Worm (Caenorhabditis elegans) whole organism, late embryonic: Measurements from ENCODE around the gene F36H5.17.

ENCODE experiments used
- F13H6.1 ChIP-seq: sonication (generic microtip); optimal IDR thresholded peaks from 2 replicates; lab custom pipeline; 2016; ENCODE audit warnings: missing genetic modification characterization, missing compliant biosample characterization
- ahr-1 ChIP-seq: sonication (generic microtip); optimal IDR thresholded peaks from 2 replicates; lab custom pipeline; 2016; ENCODE audit warnings: missing genetic modification characterization, missing compliant biosample characterization
- ceh-14 ChIP-seq: sonication (generic microtip); optimal IDR thresholded peaks from 2 replicates; lab custom pipeline; 2016; ENCODE audit warnings: missing genotype, missing genetic modification characterization, missing compliant biosample characterization
- ceh-19 ChIP-seq: fragments of 200-800 bp; sonication (Bioruptor generic); optimal IDR thresholded peaks from 2 replicates; lab custom pipeline; 2018; ENCODE audit warnings: mild to moderate bottlenecking, missing genetic modification characterization, missing compliant biosample characterization
- ceh-2 ChIP-seq: sonication (generic microtip); optimal IDR thresholded peaks from 2 replicates; lab custom pipeline; 2016; ENCODE audit warnings: missing genotype, missing genetic modification characterization, missing compliant biosample characterization
- ceh-34 ChIP-seq: sonication (generic microtip); optimal IDR thresholded peaks from 2 replicates; lab custom pipeline; 2016; ENCODE audit warnings: mild to moderate bottlenecking, missing genetic modification characterization, missing compliant biosample characterization
- ceh-45 ChIP-seq: fragments of 200-800 bp; sonication (Bioruptor generic); IDR thresholded peaks from 2 replicates; pipeline ENCODE4 v1.3.6; 2022; ENCODE audit warnings: missing genetic modification reagents, missing genetic modification characterization, missing compliant biosample characterization
- che-1 ChIP-seq: sonication (generic microtip); optimal IDR thresholded peaks from 2 replicates; lab custom pipeline; 2016; ENCODE audit warnings: mild to moderate bottlenecking, missing genetic modification characterization, missing compliant biosample characterization
- dmd-4 ChIP-seq: sonication (generic microtip); optimal IDR thresholded peaks from 2 replicates; lab custom pipeline; 2016; ENCODE audit warnings: borderline replicate concordance, missing genetic modification characterization, missing compliant biosample characterization
- elt-2 ChIP-seq: sonication (generic microtip); optimal IDR thresholded peaks from 2 replicates; lab custom pipeline; 2016; ENCODE audit warnings: missing genetic modification reagents, missing genetic modification characterization, missing compliant biosample characterization
- eyg-1 ChIP-seq: sonication (generic microtip); optimal IDR thresholded peaks from 2 replicates; lab custom pipeline; 2016; ENCODE audit warnings: missing genotype, missing genetic modification characterization, missing compliant biosample characterization
- fax-1 ChIP-seq: sonication (generic microtip); optimal IDR thresholded peaks from 2 replicates; lab custom pipeline; 2016; ENCODE audit warnings: missing genotype, missing genetic modification characterization, missing compliant biosample characterization
- fkh-10 ChIP-seq: fragments of 150-350 bp; optimal IDR thresholded peaks from 2 replicates; lab custom pipeline; 2014; ENCODE audit warnings: missing biosample characterization, missing genetic modification reagents, missing genetic modification characterization
- fkh-6 ChIP-seq: sonication (generic microtip); optimal IDR thresholded peaks from 2 replicates; lab custom pipeline; 2016; ENCODE audit warnings: missing genetic modification characterization, missing compliant biosample characterization
- hlh-13 ChIP-seq: fragments of 200-800 bp; sonication (Bioruptor generic); optimal IDR thresholded peaks from 2 replicates; lab custom pipeline; 2018; ENCODE audit warnings: mild to moderate bottlenecking, missing genetic modification characterization, missing compliant biosample characterization
- hlh-30 ChIP-seq: sonication (generic microtip); optimal IDR thresholded peaks from 2 replicates; lab custom pipeline; 2017; ENCODE audit warnings: antibody characterized with exemption, missing genetic modification characterization, missing compliant biosample characterization; ENCODE audit not compliant: insufficient read depth
- hlh-6 ChIP-seq: sonication (generic microtip); optimal IDR thresholded peaks from 2 replicates; lab custom pipeline; 2016; ENCODE audit warnings: missing genotype, missing genetic modification characterization, missing compliant biosample characterization
- hlh-8 ChIP-seq: sonication (generic microtip); optimal IDR thresholded peaks from 2 replicates; lab custom pipeline; 2016; ENCODE audit warnings: missing genotype, missing genetic modification characterization, missing compliant biosample characterization
- lim-6 ChIP-seq: sonication (generic microtip); optimal IDR thresholded peaks from 2 replicates; lab custom pipeline; 2016; ENCODE audit warnings: missing genetic modification characterization, missing compliant biosample characterization
- lin-11 ChIP-seq: fragments of 200-800 bp; sonication (Bioruptor generic); optimal IDR thresholded peaks from 2 replicates; lab custom pipeline; 2018; ENCODE audit warnings: mild to moderate bottlenecking, missing genetic modification characterization, missing compliant biosample characterization
- nhr-11 ChIP-seq: fragments of 150-350 bp; optimal IDR thresholded peaks from 2 replicates; lab custom pipeline; 2014; ENCODE audit warnings: missing biosample characterization, missing genetic modification characterization
- pax-1 ChIP-seq: fragments of 150-350 bp; optimal IDR thresholded peaks from 2 replicates; lab custom pipeline; 2014; ENCODE audit warnings: missing biosample characterization, missing genetic modification characterization
- pha-4 ChIP-seq: fragments of 150-350 bp; optimal IDR thresholded peaks from 2 replicates; lab custom pipeline; 2018; ENCODE audit warnings: missing biosample characterization, missing genetic modification reagents, missing genetic modification characterization
- rnt-1 ChIP-seq: sonication (generic microtip); optimal IDR thresholded peaks from 2 replicates; lab custom pipeline; 2016; ENCODE audit warnings: missing genetic modification characterization, missing compliant biosample characterization
- sdc-2 ChIP-seq: sonication (generic microtip); optimal IDR thresholded peaks from 2 replicates; lab custom pipeline; 2016; ENCODE audit warnings: missing genotype, missing genetic modification characterization, missing compliant biosample characterization
- sox-2 ChIP-seq: fragments of 200-800 bp; sonication (Bioruptor generic); IDR thresholded peaks from 2 replicates; pipeline ENCODE4 v1.3.6; 2022; ENCODE audit warnings: missing genetic modification reagents, missing genetic modification characterization, missing compliant biosample characterization
- syd-9 ChIP-seq: sonication (generic microtip); optimal IDR thresholded peaks from 2 replicates; lab custom pipeline; 2016; ENCODE audit warnings: mild to moderate bottlenecking, missing genetic modification characterization, moderate library complexity, missing compliant biosample characterization
- ttx-3 ChIP-seq: sonication (generic microtip); optimal IDR thresholded peaks from 2 replicates; lab custom pipeline; 2016; ENCODE audit warnings: missing genetic modification reagents, missing genetic modification characterization, missing compliant biosample characterization
- unc-55 ChIP-seq: sonication (generic microtip); optimal IDR thresholded peaks from 2 replicates; lab custom pipeline; 2017; ENCODE audit warnings: missing biosample characterization, missing genetic modification reagents, missing genetic modification characterization
- unc-86 ChIP-seq: sonication (generic microtip); optimal IDR thresholded peaks from 2 replicates; lab custom pipeline; 2016; ENCODE audit warnings: missing genetic modification characterization, missing compliant biosample characterization
- zip-5 ChIP-seq: sonication (generic microtip); optimal IDR thresholded peaks from 2 replicates; lab custom pipeline; 2016; ENCODE audit warnings: missing genetic modification characterization, missing compliant biosample characterization

F36H5.17 gene

DNA sequence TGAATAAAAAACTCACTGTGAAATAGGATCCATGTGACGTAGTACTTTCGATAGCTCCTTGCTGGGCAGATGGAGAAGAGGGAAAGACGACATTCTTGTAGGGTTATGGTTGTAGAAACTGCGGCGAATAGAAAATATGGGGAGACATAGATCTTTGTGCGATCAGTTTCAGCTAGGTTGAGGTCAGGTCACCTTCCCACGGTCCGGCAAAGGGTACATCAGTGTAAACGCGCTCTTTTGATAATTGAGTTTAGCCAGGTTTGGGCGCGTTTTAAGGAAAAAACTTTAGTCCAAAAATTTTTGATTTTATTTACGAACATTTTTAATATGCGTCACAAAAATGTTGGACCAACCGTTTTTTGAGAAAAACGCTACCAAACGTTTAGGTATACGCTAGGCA is at the start of gene F36H5.17:
Gene F36H5.17, minus strand, starts transcription at position 101 of the 400 bp plus-strand sequence.
- TF ChIP-seq F13H6.1 (tag; lab: Kevin White, UChicago) (no peak), unc-86 (no peak), lin-11 (tag; lab: Kevin White, UChicago) (no peak)

- TF ChIP-seq ttx-3 (tag; lab: Kevin White, UChicago) (no peak), sdc-2 (tag; lab: Kevin White, UChicago) (no peak), nhr-11 (no peak), hlh-30 (tag; lab: Kevin White, UChicago) (no peak), syd-9 (tag; lab: Kevin White, UChicago) (no peak), pha-4 (no peak), hlh-13 (GFP tag; lab: Kevin White, UChicago) (no peak), dmd-4 (tag; lab: Kevin White, UChicago) (no peak), hlh-8 (no peak)
Observed at ce11 chrII:1788087-1788486, 32.1 kb upstream of the F36H5.17 start, which contains the start of the genes C08F1.6 and fbxb-13. Gene C08F1.6 (minus strand): TSS chrII:1788187. Gene fbxb-13 (plus strand): TSS chrII:1788277.

ce11 chrII:1787208-1787607 is 31.2 kb upstream of the F36H5.17 start:
- TF ChIP-seq unc-55 (GFP tag; lab: Kevin White, UChicago) (no peak), ceh-45 (GFP tag; lab: Robert Waterston, UW) (no peak), pha-4 (no peak), zip-5 (no peak), lim-6 (tag; lab: Kevin White, UChicago) (no peak), pax-1 (tag; lab: Kevin White, UChicago) (no peak), ceh-34 (tag; lab: Kevin White, UChicago) (no peak), ceh-14 (tag; lab: Kevin White, UChicago) (no peak), ahr-1 (no peak), sox-2 (GFP tag; lab: Robert Waterston, UW) (no peak), ceh-19 (GFP tag; lab: Kevin White, UChicago) (no peak), ceh-2 (tag; lab: Kevin White, UChicago) (no peak), ttx-3 (tag; lab: Kevin White, UChicago) (no peak), rnt-1 (tag; lab: Kevin White, UChicago) (no peak)

- TF ChIP-seq ceh-45 (GFP tag; lab: Robert Waterston, UW) (no peak), elt-2 (no peak), fkh-6 (tag; lab: Kevin White, UChicago) (no peak), pha-4 (no peak)
Observed at ce11 chrII:1786209-1786608, 30.2 kb upstream of the F36H5.17 start, which contains the start of gene C08F1.10. Gene C08F1.10 (minus strand): TSS chrII:1786309.

- TF ChIP-seq eyg-1 = no peak
- TF ChIP-seq hlh-6 = no peak
- TF ChIP-seq fkh-10 = no peak
- TF ChIP-seq dmd-4 (tag; lab: Kevin White, UChicago) = no peak
- no peak for TF ChIP-seq sox-2 (GFP tag; lab: Robert Waterston, UW)
- no peak for TF ChIP-seq che-1
- TF ChIP-seq ceh-19 (GFP tag; lab: Kevin White, UChicago) = no peak
- no peak for TF ChIP-seq unc-55 (GFP tag; lab: Kevin White, UChicago)
- no peak for TF ChIP-seq fax-1
Observed at ce11 chrII:1784799-1785198, 28.8 kb upstream of the F36H5.17 start, which contains the start of gene C08F1.11. Gene C08F1.11 (minus strand): TSS chrII:1784899.

DNA sequence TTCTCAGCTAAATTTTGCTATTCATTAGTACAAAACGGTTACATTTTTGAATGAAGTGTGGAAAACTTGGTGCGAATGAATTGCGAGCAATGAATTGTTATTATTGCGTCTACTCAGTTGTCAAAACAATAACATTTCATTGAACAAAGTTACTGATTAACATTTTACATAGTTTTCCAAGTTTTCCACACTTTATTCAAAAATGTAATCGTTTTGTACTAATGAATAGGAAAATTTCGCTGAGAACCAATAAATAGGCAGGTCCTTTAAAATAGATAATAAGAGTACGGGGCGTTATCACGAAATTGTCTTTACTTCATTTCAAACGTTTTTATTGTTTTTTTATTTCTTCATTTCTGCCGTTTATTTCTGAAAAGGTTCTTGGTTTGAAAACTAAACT is 26.5 kb upstream of the F36H5.17 start, which contains the start of gene math-4:
Gene math-4, minus strand, starts transcription at position 101 of the 400 bp plus-strand sequence.
- TF ChIP-seq F13H6.1 (tag; lab: Kevin White, UChicago) (no peak), hlh-8 (no peak)
- TF ChIP-seq, all 69 proteins: peak for 0
